Fruit fly (Drosophila melanogaster) whole organism, embryonic: Measurements from ENCODE around the gene CAH7.

ENCODE experiments used
- ATbp ChIP-seq: fragments of 200-800 bp; sonication (Bioruptor generic); optimal IDR thresholded peaks from 2 replicates; lab custom pipeline; 2017; ENCODE audit warnings: missing biosample characterization, mild to moderate bottlenecking, missing genetic modification characterization, missing genetic modification reagents
- CG10267 ChIP-seq: fragments of 200-800 bp; sonication (Bioruptor generic); optimal IDR thresholded peaks from 2 replicates; lab custom pipeline; 2018; ENCODE audit warnings: missing biosample characterization, mild to moderate bottlenecking, missing genetic modification characterization, moderate library complexity
- CG13424 ChIP-seq: fragments of 200-800 bp; sonication (Bioruptor generic); optimal IDR thresholded peaks from 2 replicates; lab custom pipeline; 2019; ENCODE audit warnings: missing biosample characterization, mild to moderate bottlenecking, missing genetic modification characterization, moderate library complexity
- CG16813 ChIP-seq: fragments of 200-800 bp; sonication (Bioruptor generic); IDR thresholded peaks from 3 replicates; pipeline ENCODE4 v1.3.6; 2022; ENCODE audit warnings: missing biosample characterization, missing genetic modification characterization; ENCODE audit not compliant: partially characterized antibody
- CG18764 ChIP-seq: fragments of 200-800 bp; sonication (Bioruptor generic); optimal IDR thresholded peaks from 3 replicates; lab custom pipeline; 2016; ENCODE audit warnings: missing biosample characterization, missing genetic modification characterization
- CG2199 ChIP-seq: fragments of 200-800 bp; sonication (Bioruptor generic); IDR thresholded peaks from 3 replicates; pipeline ENCODE4 v1.3.6; 2022; ENCODE audit warnings: missing biosample characterization, missing genetic modification characterization
- CG30020 ChIP-seq: fragments of 200-800 bp; optimal IDR thresholded peaks from 2 replicates; lab custom pipeline; 2019; ENCODE audit warnings: missing biosample characterization, mild to moderate bottlenecking, missing genetic modification characterization, moderate library complexity
- CG31365 ChIP-seq: fragments of 200-800 bp; sonication (Bioruptor generic); optimal IDR thresholded peaks from 2 replicates; lab custom pipeline; 2018; ENCODE audit warnings: missing biosample characterization, mild to moderate bottlenecking, missing genetic modification characterization
- CG34224 ChIP-seq: fragments of 200-800 bp; sonication (Bioruptor generic); IDR thresholded peaks from 3 replicates; pipeline ENCODE4 v1.3.6; 2022; ENCODE audit warnings: missing biosample characterization, missing genetic modification characterization; ENCODE audit not compliant: partially characterized antibody
- CG34376 ChIP-seq: fragments of 200-800 bp; sonication (Bioruptor generic); optimal IDR thresholded peaks from 2 replicates; lab custom pipeline; 2018; ENCODE audit warnings: missing biosample characterization, mild to moderate bottlenecking, missing genetic modification characterization
- CG4282 ChIP-seq: fragments of 200-800 bp; sonication (Bioruptor generic); optimal IDR thresholded peaks from 2 replicates; lab custom pipeline; 2016; ENCODE audit warnings: missing biosample characterization, missing genetic modification characterization
- CG4854 ChIP-seq: fragments of 200-800 bp; sonication (Bioruptor generic); optimal IDR thresholded peaks from 2 replicates; lab custom pipeline; 2016; ENCODE audit warnings: missing biosample characterization, missing genetic modification characterization, inconsistent platforms
- CG6689 ChIP-seq: fragments of 200-800 bp; sonication (Bioruptor generic); IDR thresholded peaks from 2 replicates; pipeline ENCODE4 v1.3.6; 2022; ENCODE audit warnings: missing biosample characterization, missing genetic modification characterization
- CG8089 ChIP-seq: fragments of 200-800 bp; sonication (Bioruptor generic); optimal IDR thresholded peaks from 3 replicates; lab custom pipeline; 2016; ENCODE audit warnings: missing biosample characterization, missing genetic modification characterization
- CG8359 ChIP-seq: fragments of 200-800 bp; sonication (Bioruptor generic); optimal IDR thresholded peaks from 2 replicates; lab custom pipeline; 2017; ENCODE audit warnings: missing biosample characterization, mild to moderate bottlenecking, missing genetic modification characterization, borderline replicate concordance
- CHES-1-like ChIP-seq: fragments of 200-800 bp; sonication (Bioruptor generic); optimal IDR thresholded peaks from 2 replicates; lab custom pipeline; 2016; ENCODE audit warnings: missing biosample characterization, missing genetic modification characterization
- D ChIP-seq, 2 experiments: fragments of 200-800 bp in 1 of 2; fragments of >200 bp in 1 of 2; sonication (Bioruptor generic) in 1 of 2; optimal IDR thresholded peaks; 2 replicates in 1 of 2; 3 replicates in 1 of 2; lab custom pipeline; 2017; ENCODE audit warnings: mild to moderate bottlenecking in 1 of 2, missing biosample characterization in 1 of 2, missing genetic modification characterization in 1 of 2, missing genetic modification reagents in 1 of 2
- E2f2 ChIP-seq: fragments of 200-800 bp; sonication (Bioruptor generic); IDR thresholded peaks from 2 replicates; pipeline ENCODE4 v1.3.6; 2022; ENCODE audit warnings: missing biosample characterization, missing genetic modification characterization
- Gsc ChIP-seq: fragments of 200-800 bp; sonication (Bioruptor generic); IDR thresholded peaks from 2 replicates; pipeline ENCODE4 v1.3.6; 2022; ENCODE audit warnings: missing biosample characterization, missing genetic modification characterization
- Hmx ChIP-seq: fragments of 200-800 bp; sonication (Bioruptor generic); optimal IDR thresholded peaks from 2 replicates; lab custom pipeline; 2016; ENCODE audit warnings: missing biosample characterization, missing genetic modification characterization
- Kr ChIP-seq: fragments of 200-800 bp; sonication (Bioruptor generic); optimal IDR thresholded peaks from 2 replicates; lab custom pipeline; 2017; ENCODE audit warnings: missing biosample characterization, mild to moderate bottlenecking, missing genetic modification characterization
- Lhr ChIP-seq: fragments of 200-800 bp; sonication (Bioruptor generic); optimal IDR thresholded peaks from 3 replicates; lab custom pipeline; 2017; ENCODE audit warnings: mild to moderate bottlenecking, missing biosample characterization, missing genetic modification reagents, missing genetic modification characterization
- Lpt ChIP-seq: fragments of >200 bp; optimal IDR thresholded peaks from 2 replicates; lab custom pipeline; 2018; ENCODE audit warnings: missing biosample characterization, missing genetic modification characterization
- Mes4 ChIP-seq: fragments of 200-800 bp; sonication (Bioruptor generic); optimal IDR thresholded peaks from 2 replicates; lab custom pipeline; 2016; ENCODE audit warnings: missing biosample characterization, missing genetic modification characterization
- Oli ChIP-seq: fragments of 200-800 bp; sonication (Bioruptor generic); optimal IDR thresholded peaks from 2 replicates; lab custom pipeline; 2018; ENCODE audit warnings: missing biosample characterization, mild to moderate bottlenecking, missing genetic modification characterization, moderate library complexity
- Opbp ChIP-seq: fragments of 200-800 bp; sonication (Bioruptor generic); IDR thresholded peaks from 3 replicates; pipeline ENCODE4 v1.3.6; 2022; ENCODE audit warnings: missing biosample characterization, missing genetic modification characterization; ENCODE audit not compliant: partially characterized antibody
- Six4 ChIP-seq: fragments of 200-800 bp; sonication (Bioruptor generic); optimal IDR thresholded peaks from 2 replicates; lab custom pipeline; 2016; ENCODE audit warnings: missing biosample characterization, missing genetic modification characterization
- Sox100B ChIP-seq: fragments of 200-800 bp; sonication (Bioruptor generic); optimal IDR thresholded peaks from 3 replicates; lab custom pipeline; 2018; ENCODE audit warnings: missing biosample characterization, mild to moderate bottlenecking, missing genetic modification characterization
- Sox102F ChIP-seq: fragments of 200-800 bp; sonication (Bioruptor generic); optimal IDR thresholded peaks from 2 replicates; lab custom pipeline; 2018; ENCODE audit warnings: missing biosample characterization, mild to moderate bottlenecking, missing genetic modification characterization, moderate library complexity
- Trl ChIP-seq, 3 experiments: fragments of >200 bp in 2 of 3; fragments of 200-800 bp in 1 of 3; sonication (Bioruptor generic) in 1 of 3; optimal IDR thresholded peaks; 2 replicates in 1 of 3; 3 replicates in 2 of 3; lab custom pipeline; 2016 to 2017; ENCODE audit warnings: missing biosample characterization in 1 of 3, missing genetic modification characterization in 1 of 3
- Vsx1 ChIP-seq: fragments of 200-800 bp; sonication (Bioruptor generic); optimal IDR thresholded peaks from 2 replicates; lab custom pipeline; 2017; ENCODE audit warnings: missing biosample characterization, mild to moderate bottlenecking, missing genetic modification characterization, missing genetic modification reagents
- ac ChIP-seq: fragments of 200-800 bp; sonication (Bioruptor generic); optimal IDR thresholded peaks from 3 replicates; lab custom pipeline; 2017; ENCODE audit warnings: missing biosample characterization, mild to moderate bottlenecking, missing genetic modification characterization
- ci ChIP-seq: fragments of 200-800 bp; sonication (Bioruptor generic); IDR thresholded peaks from 3 replicates; pipeline ENCODE4 v1.3.6; 2022; ENCODE audit warnings: missing biosample characterization, missing genetic modification characterization
- crp ChIP-seq, 2 experiments: fragments of 200-800 bp; sonication (Bioruptor generic); optimal IDR thresholded peaks; 2 replicates in 1 of 2; 3 replicates in 1 of 2; lab custom pipeline; 2017; ENCODE audit warnings: missing biosample characterization in 2 of 2, missing genetic modification characterization in 2 of 2, mild to moderate bottlenecking in 1 of 2, moderate library complexity in 1 of 2
- dimm ChIP-seq: fragments of 200-800 bp; sonication (Bioruptor generic); IDR thresholded peaks from 2 replicates; pipeline ENCODE4 v1.3.6; 2022; ENCODE audit warnings: missing biosample characterization, missing genetic modification characterization
- en ChIP-seq: fragments of 200-800 bp; sonication (Bioruptor generic); optimal IDR thresholded peaks from 2 replicates; lab custom pipeline; 2016; ENCODE audit warnings: missing biosample characterization, missing genetic modification characterization
- esg ChIP-seq: fragments of 200-800 bp; sonication (Bioruptor generic); conservative IDR thresholded peaks from 2 replicates; pipeline ENCODE4 v1.3.6; 2022; ENCODE audit warnings: missing biosample characterization, missing genetic modification characterization
- eve ChIP-seq, 2 experiments: fragments of >200 bp; optimal IDR thresholded peaks; 2 replicates each; lab custom pipeline; 2017; ENCODE audit warnings: missing biosample characterization in 2 of 2, missing genetic modification characterization in 2 of 2
- grn ChIP-seq: fragments of 200-800 bp; sonication (Bioruptor generic); optimal IDR thresholded peaks from 3 replicates; lab custom pipeline; 2017; ENCODE audit warnings: missing biosample characterization, missing genetic modification characterization
- gsb ChIP-seq: fragments of 200-800 bp; sonication (Bioruptor generic); IDR thresholded peaks from 2 replicates; pipeline ENCODE4 v1.3.6; 2022; ENCODE audit warnings: missing biosample characterization, missing genetic modification characterization
- gsb-n ChIP-seq: fragments of 200-800 bp; sonication (Bioruptor generic); optimal IDR thresholded peaks from 3 replicates; lab custom pipeline; 2018; ENCODE audit warnings: missing biosample characterization, mild to moderate bottlenecking, missing genetic modification characterization
- inv ChIP-seq: fragments of 200-800 bp; sonication (Bioruptor generic); IDR thresholded peaks from 2 replicates; pipeline ENCODE4 v1.3.6; 2022; ENCODE audit warnings: missing biosample characterization, missing genetic modification characterization; ENCODE audit not compliant: partially characterized antibody
- mirr ChIP-seq: fragments of 200-800 bp; sonication (Bioruptor generic); optimal IDR thresholded peaks from 3 replicates; lab custom pipeline; 2018; ENCODE audit warnings: missing biosample characterization, mild to moderate bottlenecking, missing genetic modification characterization
- onecut ChIP-seq: fragments of 200-800 bp; sonication (Bioruptor generic); IDR thresholded peaks from 2 replicates; pipeline ENCODE4 v1.3.6; 2022; ENCODE audit warnings: missing biosample characterization, missing genetic modification characterization
- otp ChIP-seq: fragments of 200-800 bp; sonication (Bioruptor generic); IDR thresholded peaks from 3 replicates; pipeline ENCODE4, ENCODE4 v1.3.6; 2022; ENCODE audit warnings: missing biosample characterization, missing genetic modification characterization
- pita ChIP-seq: fragments of 200-800 bp; sonication (Bioruptor generic); optimal IDR thresholded peaks from 2 replicates; lab custom pipeline; 2017; ENCODE audit warnings: missing biosample characterization, mild to moderate bottlenecking, missing genetic modification characterization
- rib ChIP-seq: fragments of 200-800 bp; sonication (Bioruptor generic); IDR thresholded peaks from 2 replicates; pipeline ENCODE4 v1.3.6; 2022; ENCODE audit warnings: missing biosample characterization, missing genetic modification characterization
- usp ChIP-seq: fragments of >200 bp; optimal IDR thresholded peaks from 2 replicates; lab custom pipeline; 2017; ENCODE audit warnings: missing biosample characterization, missing genetic modification characterization
- yki ChIP-seq: fragments of >200 bp; optimal IDR thresholded peaks from 3 replicates; lab custom pipeline; 2018
- zen ChIP-seq: fragments of 200-800 bp; sonication (Bioruptor generic); optimal IDR thresholded peaks from 3 replicates; lab custom pipeline; 2018; ENCODE audit warnings: missing biosample characterization, mild to moderate bottlenecking, missing genetic modification characterization, moderate library complexity

The CAH7 gene

DNA sequence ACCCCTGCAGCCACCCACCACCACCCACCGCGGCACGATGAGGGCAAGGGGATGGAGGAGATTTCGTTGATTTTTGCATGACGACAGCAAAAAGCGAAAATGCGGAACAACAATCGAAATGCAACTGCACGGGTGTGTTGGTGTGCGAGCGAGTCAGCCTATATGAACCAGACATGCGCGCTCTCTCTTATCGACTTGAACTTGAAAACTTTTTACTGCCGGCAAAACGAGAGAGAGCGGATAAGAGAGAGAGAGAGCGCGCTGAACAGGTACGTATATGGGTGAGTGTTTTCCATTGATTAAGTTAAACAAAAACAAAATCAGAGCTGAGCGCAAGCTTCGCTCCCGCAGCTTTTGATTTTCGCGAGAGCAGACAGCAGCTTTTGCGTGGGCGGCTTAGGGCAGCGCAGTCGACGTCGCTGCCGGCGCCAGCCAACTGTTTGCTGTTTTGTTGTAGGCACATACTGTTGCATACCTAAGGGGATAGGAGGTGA is 22.8 kb upstream of the CAH7 start (continued):
- TF ChIP-seq CG16813 (GFP tag; lab: Robert Waterston, UW) (no peak), Vsx1 (GFP tag; lab: Kevin White, UChicago) (no peak), CG34376 (GFP tag; lab: Kevin White, UChicago) (no peak), Kr (GFP tag; lab: Kevin White, UChicago) (no peak), CG30020 (no peak), Hmx (GFP tag; lab: Kevin White, UChicago) (no peak), Opbp (GFP tag; lab: Robert Waterston, UW) (0 out of 3 replicates have a peak, but pooled peaks have one; percentile 18), CG34224 (GFP tag; lab: Robert Waterston, UW) (peak; percentile 65; the same call in 2 of the 3 replicates), zen (tag; lab: Kevin White, UChicago) (no peak), Trl (optimal IDR thresholded peaks at IDR 0.05; lab: Kevin White, UChicago) (peak; percentile 90 to 98), Trl (GFP tag; optimal IDR thresholded peaks at IDR 0.05; lab: Kevin White, UChicago) (peak; percentile 51), gsb (GFP tag; lab: Robert Waterston, UW) (no peak), CG18764 (GFP tag; lab: Kevin White, UChicago) (no peak), onecut (GFP tag; lab: Robert Waterston, UW) (peak; percentile 69), Six4 (no peak), Oli (no peak), CG8359 (GFP tag; lab: Kevin White, UChicago) (no peak), CG31365 (tag; lab: Kevin White, UChicago) (no peak), CG8089 (no peak), Gsc (GFP tag; lab: Robert Waterston, UW) (no peak), CG4854 (GFP tag; lab: Kevin White, UChicago) (no peak), D (optimal IDR thresholded peaks at IDR 0.05; lab: Kevin White, UChicago) (no peak), D (GFP tag; optimal IDR thresholded peaks at IDR 0.05; lab: Kevin White, UChicago) (no peak), inv (GFP tag; lab: Robert Waterston, UW) (no peak), otp (GFP tag; lab: Robert Waterston, UW) (no peak), CG4282 (GFP tag; lab: Kevin White, UChicago) (no peak), usp (GFP tag; lab: Kevin White, UChicago) (no peak), ATbp (GFP tag; lab: Kevin White, UChicago) (no peak), CG10267 (tag; lab: Kevin White, UChicago) (no peak), en (GFP tag; lab: Kevin White, UChicago) (no peak), ci (no peak; the same call in 2 of the 3 replicates), CG6689 (no peak), E2f2 (no peak), pita (GFP tag; lab: Kevin White, UChicago) (no peak), Sox102F (no peak), yki (lab: Kevin White, UChicago) (peak; percentile 32), CG13424 (no peak), crp (GFP tag; optimal IDR thresholded peaks at IDR 0.05; lab: Kevin White, UChicago) (no peak), grn (no peak), ac (GFP tag; lab: Kevin White, UChicago) (no peak), Mes4 (GFP tag; lab: Kevin White, UChicago) (no peak), rib (GFP tag; lab: Robert Waterston, UW) (no peak), Lpt (no peak), esg (GFP tag; lab: Robert Waterston, UW) (no peak), CG2199 (GFP tag; lab: Robert Waterston, UW) (no peak), mirr (GFP tag; lab: Kevin White, UChicago) (no peak), gsb-n (tag; lab: Kevin White, UChicago) (no peak), CHES-1-like (GFP tag; lab: Kevin White, UChicago) (no peak), dimm (GFP tag; lab: Robert Waterston, UW) (no peak), Sox100B (GFP tag; lab: Kevin White, UChicago) (no peak), Lhr (GFP tag; lab: Kevin White, UChicago) (no peak), eve (GFP tag; optimal IDR thresholded peaks at IDR 0.05; lab: Kevin White, UChicago) (no peak)
